Worm (Caenorhabditis elegans) whole organism, L3 larva: Measurements from ENCODE around the gene F01G10.4.

ENCODE experiments used
- R02D3.7 ChIP-seq: fragments of 150-350 bp; optimal IDR thresholded peaks from 2 replicates; lab custom pipeline; 2014; ENCODE audit warnings: missing biosample characterization, missing genetic modification characterization
- ZK546.5 ChIP-seq: sonication (generic microtip); optimal IDR thresholded peaks from 2 replicates; lab custom pipeline; 2017; ENCODE audit warnings: missing biosample characterization, missing genetic modification characterization
- ama-1 ChIP-seq: fragments of 150-350 bp; optimal IDR thresholded peaks from 2 replicates; lab custom pipeline; 2018
- ceh-16 ChIP-seq: sonication (generic microtip); optimal IDR thresholded peaks from 2 replicates; lab custom pipeline; 2017; ENCODE audit warnings: missing biosample characterization, missing genetic modification characterization
- ceh-28 ChIP-seq: fragments of 150-350 bp; optimal IDR thresholded peaks from 2 replicates; lab custom pipeline; 2014; ENCODE audit warnings: missing biosample characterization, missing genetic modification reagents, missing genetic modification characterization
- ceh-82 ChIP-seq: fragments of 150-350 bp; optimal IDR thresholded peaks from 2 replicates; lab custom pipeline; 2014; ENCODE audit warnings: missing biosample characterization, missing genetic modification characterization
- ceh-9 ChIP-seq: sonication (generic microtip); optimal IDR thresholded peaks from 2 replicates; lab custom pipeline; 2018; ENCODE audit warnings: missing biosample characterization, missing genetic modification characterization
- daf-12 ChIP-seq: fragments of 150-350 bp; optimal IDR thresholded peaks from 2 replicates; lab custom pipeline; 2014; ENCODE audit warnings: missing biosample characterization, missing genetic modification reagents, missing genetic modification characterization
- egl-5 ChIP-seq: fragments of 150-350 bp; optimal IDR thresholded peaks from 2 replicates; lab custom pipeline; 2017; ENCODE audit warnings: missing biosample characterization, missing genetic modification reagents, missing genetic modification characterization, inconsistent platforms
- elt-3 ChIP-seq, 3 experiments: fragments of 150-350 bp in 1 of 3; sonication (generic microtip) in 2 of 3; optimal IDR thresholded peaks; 2 replicates in 2 of 3; 4 replicates in 1 of 3; lab custom pipeline; 2014 to 2017; ENCODE audit warnings: missing biosample characterization in 3 of 3, missing genetic modification characterization in 3 of 3
- eor-1 ChIP-seq, 2 experiments: fragments of 150-350 bp; optimal IDR thresholded peaks; 2 replicates each; lab custom pipeline; 2014 to 2018; ENCODE audit warnings: missing biosample characterization in 2 of 2, missing genetic modification characterization in 2 of 2
- fkh-2 ChIP-seq: fragments of 150-350 bp; optimal IDR thresholded peaks from 2 replicates; lab custom pipeline; 2014; ENCODE audit warnings: missing biosample characterization, missing genetic modification reagents, missing genetic modification characterization
- hmg-11 ChIP-seq: sonication (generic microtip); optimal IDR thresholded peaks from 2 replicates; lab custom pipeline; 2016; ENCODE audit warnings: missing genetic modification characterization, missing compliant biosample characterization
- jun-1 ChIP-seq: fragments of 150-350 bp; optimal IDR thresholded peaks from 2 replicates; lab custom pipeline; 2014; ENCODE audit warnings: missing biosample characterization, missing genetic modification reagents, missing genetic modification characterization
- lin-15B ChIP-seq: fragments of 150-350 bp; optimal IDR thresholded peaks from 2 replicates; lab custom pipeline; 2014; ENCODE audit warnings: missing biosample characterization, missing genetic modification characterization
- lin-39 ChIP-seq: fragments of 150-350 bp; optimal IDR thresholded peaks from 2 replicates; lab custom pipeline; 2018; ENCODE audit warnings: missing biosample characterization, missing genetic modification reagents, missing genetic modification characterization
- lsy-12 ChIP-seq: sonication (generic microtip); optimal IDR thresholded peaks from 2 replicates; lab custom pipeline; 2016; ENCODE audit warnings: mild to moderate bottlenecking, missing genetic modification characterization, missing compliant biosample characterization
- mdl-1 ChIP-seq: fragments of 150-350 bp; optimal IDR thresholded peaks from 2 replicates; lab custom pipeline; 2014; ENCODE audit warnings: missing biosample characterization, missing genetic modification characterization
- mml-1 ChIP-seq: fragments of 150-350 bp; sonication (generic microtip); optimal IDR thresholded peaks from 3 replicates; lab custom pipeline; 2014; ENCODE audit warnings: missing biosample characterization, missing genetic modification characterization
- nhr-11 ChIP-seq: fragments of 150-350 bp; optimal IDR thresholded peaks from 2 replicates; lab custom pipeline; 2014; ENCODE audit warnings: missing biosample characterization, missing genetic modification characterization
- nhr-12 ChIP-seq: fragments of 150-350 bp; optimal IDR thresholded peaks from 2 replicates; lab custom pipeline; 2014; ENCODE audit warnings: missing biosample characterization, missing genetic modification characterization
- nhr-237 ChIP-seq: fragments of 150-350 bp; optimal IDR thresholded peaks from 2 replicates; lab custom pipeline; 2014; ENCODE audit warnings: missing biosample characterization, missing genetic modification characterization
- nhr-25 ChIP-seq: sonication (generic microtip); optimal IDR thresholded peaks from 2 replicates; lab custom pipeline; 2017; ENCODE audit warnings: missing biosample characterization, missing genetic modification characterization
- nhr-28 ChIP-seq: fragments of 150-350 bp; optimal IDR thresholded peaks from 2 replicates; lab custom pipeline; 2014; ENCODE audit warnings: missing biosample characterization, missing genetic modification characterization
- nhr-43 ChIP-seq: sonication (generic microtip); optimal IDR thresholded peaks from 2 replicates; lab custom pipeline; 2016; ENCODE audit warnings: mild to moderate bottlenecking, missing genetic modification characterization, missing compliant biosample characterization; ENCODE audit not compliant: poor library complexity, severe bottlenecking
- nhr-76 ChIP-seq: fragments of 150-350 bp; sonication (generic microtip); optimal IDR thresholded peaks from 5 replicates; lab custom pipeline; 2014; ENCODE audit warnings: missing biosample characterization, missing genetic modification characterization
- nhr-77 ChIP-seq: fragments of 150-350 bp; optimal IDR thresholded peaks from 2 replicates; lab custom pipeline; 2014; ENCODE audit warnings: missing biosample characterization, missing genetic modification characterization
- pha-4 ChIP-seq: fragments of 150-350 bp; optimal IDR thresholded peaks from 2 replicates; lab custom pipeline; 2014; ENCODE audit warnings: missing biosample characterization, missing genetic modification reagents, missing genetic modification characterization
- pqm-1 ChIP-seq: fragments of 150-350 bp; optimal IDR thresholded peaks from 2 replicates; lab custom pipeline; 2017; ENCODE audit warnings: missing biosample characterization, missing genetic modification characterization, inconsistent platforms
- sea-2 ChIP-seq: fragments of 150-350 bp; sonication (generic microtip); optimal IDR thresholded peaks from 4 replicates; lab custom pipeline; 2014; ENCODE audit warnings: missing biosample characterization, missing genetic modification reagents, missing genetic modification characterization
- skn-1 ChIP-seq: fragments of 150-350 bp; optimal IDR thresholded peaks from 2 replicates; lab custom pipeline; 2014; ENCODE audit warnings: missing biosample characterization, missing genetic modification characterization
- snpc-4 ChIP-seq: fragments of 150-350 bp; optimal IDR thresholded peaks from 2 replicates; lab custom pipeline; 2014; ENCODE audit warnings: missing biosample characterization, missing genetic modification characterization
- tbx-2 ChIP-seq: sonication (generic microtip); optimal IDR thresholded peaks from 2 replicates; lab custom pipeline; 2016; ENCODE audit warnings: mild to moderate bottlenecking, missing genetic modification characterization, missing compliant biosample characterization
- unc-39 ChIP-seq: sonication (generic microtip); optimal IDR thresholded peaks from 4 replicates; lab custom pipeline; 2017; ENCODE audit warnings: missing biosample characterization, missing genetic modification characterization
- zag-1 ChIP-seq: fragments of 150-350 bp; optimal IDR thresholded peaks from 2 replicates; lab custom pipeline; 2014; ENCODE audit warnings: missing biosample characterization, missing genetic modification characterization
- ztf-11 ChIP-seq: fragments of 150-350 bp; optimal IDR thresholded peaks from 2 replicates; lab custom pipeline; 2014; ENCODE audit warnings: missing biosample characterization, missing genetic modification characterization
- ztf-4 ChIP-seq: fragments of 150-350 bp; optimal IDR thresholded peaks from 2 replicates; lab custom pipeline; 2014; ENCODE audit warnings: missing biosample characterization, missing genetic modification characterization

The F01G10.4 gene

ce11 chrIV:10221187-10221586 is 11.2 kb downstream of the F01G10.4 start, which contains the start of gene tram-1:
TSS of gene tram-1 (minus strand) at chrIV:10221287.
- TF ChIP-seq lin-39 (tag; lab: Kevin White, UChicago) (no peak), nhr-12 (tag; lab: Kevin White, UChicago) (no peak), ama-1 (no peak), zag-1 (tag; lab: Kevin White, UChicago) (no peak), ceh-16 (tag; lab: Kevin White, UChicago) (no peak), ceh-82 (tag; lab: Kevin White, UChicago) (no peak), nhr-25 (tag; lab: Kevin White, UChicago) (no peak), lsy-12 (tag; lab: Kevin White, UChicago) (no peak), ZK546.5 (tag; lab: Kevin White, UChicago) (no peak), ceh-9 (no peak), nhr-11 (no peak), nhr-77 (no peak), daf-12 (tag; lab: Kevin White, UChicago) (no peak)

DNA sequence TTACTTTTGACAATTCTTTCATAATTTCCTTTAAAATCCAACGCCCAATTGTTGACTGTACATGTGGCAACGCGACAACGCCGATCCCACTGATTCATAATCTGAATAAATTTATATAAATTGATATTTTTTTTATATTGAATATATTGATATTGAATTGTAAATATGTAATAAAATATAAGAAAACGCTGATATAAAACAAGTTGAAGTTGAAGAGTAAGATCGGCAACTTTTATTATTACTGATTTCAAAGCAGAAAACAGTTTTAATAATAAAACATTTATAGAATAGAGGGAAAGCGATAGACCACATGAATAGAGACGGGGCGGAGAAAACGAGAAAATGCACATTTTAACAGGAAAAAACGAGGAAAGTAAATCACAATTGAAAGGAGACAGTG is 13.1 kb downstream of the F01G10.4 start, which contains the start of gene qns-1:
qns-1 (minus strand) TSS at position 101 of the 400 bp plus-strand sequence.
- no peak for TF ChIP-seq nhr-28 (tag; lab: Kevin White, UChicago)
- no peak for TF ChIP-seq ztf-11
- no peak for TF ChIP-seq zag-1 (tag; lab: Kevin White, UChicago)
- no peak for TF ChIP-seq hmg-11 (tag; lab: Kevin White, UChicago)
- TF ChIP-seq skn-1 (tag; lab: Kevin White, UChicago): no peak
- TF ChIP-seq pqm-1 (tag; lab: Kevin White, UChicago): no peak
- TF ChIP-seq ceh-82 (tag; lab: Kevin White, UChicago): no peak

DNA sequence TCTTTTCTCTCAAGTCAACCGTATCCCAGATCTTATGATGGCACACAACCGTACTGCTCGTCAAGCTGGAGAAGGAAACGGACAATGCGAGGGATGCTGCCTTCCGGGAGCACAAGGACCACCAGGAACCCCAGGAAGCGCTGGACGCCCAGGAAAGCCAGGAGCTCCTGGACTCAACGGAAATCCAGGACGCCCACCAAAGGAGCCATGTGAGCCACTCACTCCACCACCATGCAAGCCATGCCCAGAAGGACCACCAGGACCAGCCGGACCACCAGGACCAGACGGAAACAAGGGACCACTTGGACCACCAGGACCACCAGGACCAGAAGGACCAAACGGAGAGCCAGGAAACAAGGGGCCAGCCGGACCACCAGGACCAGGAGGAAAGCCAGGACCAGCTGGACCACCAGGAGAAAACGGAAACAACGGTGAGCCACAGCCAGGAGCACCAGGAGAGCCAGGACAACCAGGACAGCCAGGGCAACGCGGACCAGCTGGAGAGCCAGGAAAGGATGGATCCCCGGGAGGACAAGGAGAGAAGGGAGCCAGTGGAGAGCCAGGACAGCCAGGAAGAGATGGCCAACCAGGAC is 15.6 kb downstream of the F01G10.4 start:
- TF ChIP-seq ztf-4 (no peak), ceh-82 (tag; lab: Kevin White, UChicago) (no peak), sea-2 (GFP tag; lab: Kevin White, UChicago) (no peak), egl-5 (tag; lab: Kevin White, UChicago) (no peak), tbx-2 (tag; lab: Kevin White, UChicago) (no peak), nhr-76 (tag; lab: Kevin White, UChicago) (no peak), nhr-43 (tag; lab: Kevin White, UChicago) (no peak), R02D3.7 (tag; lab: Kevin White, UChicago) (no peak), lsy-12 (tag; lab: Kevin White, UChicago) (no peak), nhr-28 (tag; lab: Kevin White, UChicago) (no peak), unc-39 (no peak), ZK546.5 (tag; lab: Kevin White, UChicago) (no peak), mml-1 (no peak), mdl-1 (tag; lab: Kevin White, UChicago) (no peak), ama-1 (no peak), lin-15B (tag; lab: Kevin White, UChicago) (no peak), nhr-12 (tag; lab: Kevin White, UChicago) (no peak)
- TF ChIP-seq, all 47 proteins: peak for 0

DNA sequence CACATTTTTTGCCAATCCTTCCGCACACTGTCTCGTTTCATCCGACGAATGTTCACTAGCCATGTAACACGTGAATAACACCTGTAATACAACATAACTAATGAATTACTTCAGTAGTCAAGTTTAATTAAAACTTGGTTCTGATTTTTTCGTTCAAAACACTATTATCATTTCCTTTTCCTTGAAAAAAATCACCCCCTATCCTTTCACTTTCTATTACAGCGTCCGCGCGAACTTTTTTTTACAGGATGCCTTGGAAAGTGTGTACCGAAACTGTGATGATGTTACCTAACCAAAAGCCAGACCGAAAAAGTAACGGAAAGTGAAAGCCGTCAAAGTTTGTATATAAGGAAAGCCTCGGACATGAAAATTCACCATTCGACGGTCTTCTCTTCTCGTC is 16.3 kb downstream of the F01G10.4 start, which contains the start of gene col-124:
col-124 (plus strand) TSS at position 374 of the 400 bp plus-strand sequence.
- no peak for TF ChIP-seq elt-3 (tag; optimal IDR thresholded peaks at IDR 0.05; lab: Kevin White, UChicago)
- no peak for TF ChIP-seq nhr-12 (tag; lab: Kevin White, UChicago)
- no peak for TF ChIP-seq R02D3.7 (tag; lab: Kevin White, UChicago)
- no peak for TF ChIP-seq pha-4 (tag; lab: Kevin White, UChicago)
- no peak for TF ChIP-seq eor-1 (tag; optimal IDR thresholded peaks at IDR 0.05; lab: Kevin White, UChicago)
- no peak for TF ChIP-seq unc-39
- TF ChIP-seq jun-1: no peak
- TF ChIP-seq nhr-76 (tag; lab: Kevin White, UChicago): no peak
- no peak for TF ChIP-seq mdl-1 (tag; lab: Kevin White, UChicago)
- TF ChIP-seq daf-12 (tag; lab: Kevin White, UChicago): no peak

DNA sequence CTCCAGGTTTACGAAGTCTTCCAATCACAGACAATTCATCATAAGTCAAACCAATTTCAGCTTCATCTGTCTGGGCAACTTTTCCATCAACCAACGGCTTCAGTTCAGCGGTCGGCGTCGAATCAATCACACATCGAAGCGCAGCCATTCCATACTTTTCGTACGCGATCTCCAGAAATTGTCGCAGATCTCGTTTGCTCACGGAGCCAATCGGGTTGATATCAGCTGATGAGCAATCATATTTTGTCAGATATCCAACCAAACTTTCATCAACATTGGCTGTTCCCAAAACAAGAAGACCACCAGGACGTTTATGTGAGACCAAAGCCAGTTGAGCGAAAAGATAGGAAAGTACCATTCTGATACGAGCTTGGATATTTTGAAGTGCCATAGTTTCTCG is 17.0 kb downstream of the F01G10.4 start:
- TF ChIP-seq ztf-4 (no peak), nhr-43 (tag; lab: Kevin White, UChicago) (no peak), ceh-28 (tag; lab: Kevin White, UChicago) (no peak), hmg-11 (tag; lab: Kevin White, UChicago) (no peak), snpc-4 (tag; lab: Kevin White, UChicago) (no peak), nhr-12 (tag; lab: Kevin White, UChicago) (no peak), nhr-237 (tag; lab: Kevin White, UChicago) (no peak), fkh-2 (tag; lab: Kevin White, UChicago) (no peak)
